Worm (Caenorhabditis elegans) whole organism, L1 larva: Measurements from ENCODE around the gene farl-11.

ENCODE experiments used
- C34B4.2 ChIP-seq: sonication (generic microtip); optimal IDR thresholded peaks from 2 replicates; lab custom pipeline; 2017; ENCODE audit warnings: mild to moderate bottlenecking, missing genetic modification characterization, missing compliant biosample characterization
- Y116A8C.19 ChIP-seq: sonication (generic microtip); optimal IDR thresholded peaks from 2 replicates; lab custom pipeline; 2016; ENCODE audit warnings: missing compliant biosample characterization, missing genetic modification characterization, borderline replicate concordance
- aha-1 ChIP-seq: fragments of 150-350 bp; optimal IDR thresholded peaks from 2 replicates; lab custom pipeline; 2014; ENCODE audit warnings: missing biosample characterization, missing genetic modification characterization
- alr-1 ChIP-seq: fragments of 200-800 bp; sonication (Bioruptor generic); optimal IDR thresholded peaks from 2 replicates; lab custom pipeline; 2018; ENCODE audit warnings: borderline replicate concordance, mild to moderate bottlenecking, missing genetic modification characterization, missing compliant biosample characterization
- aly-2 ChIP-seq: fragments of 150-350 bp; optimal IDR thresholded peaks from 2 replicates; lab custom pipeline; 2014; ENCODE audit warnings: missing biosample characterization, missing genetic modification characterization
- ceh-63 ChIP-seq: fragments of 200-800 bp; sonication (Bioruptor generic); optimal IDR thresholded peaks from 2 replicates; lab custom pipeline; 2018; ENCODE audit warnings: mild to moderate bottlenecking, missing genetic modification characterization, missing compliant biosample characterization
- ceh-8 ChIP-seq: fragments of 200-800 bp; sonication (Bioruptor generic); optimal IDR thresholded peaks from 2 replicates; lab custom pipeline; 2018; ENCODE audit warnings: mild to moderate bottlenecking, missing genetic modification characterization, moderate library complexity, missing compliant biosample characterization
- ceh-88 ChIP-seq: fragments of 200-800 bp; sonication (Bioruptor generic); IDR thresholded peaks from 2 replicates; pipeline ENCODE4 v1.3.6; 2022; ENCODE audit warnings: missing genetic modification characterization, missing compliant biosample characterization
- ces-1 ChIP-seq: fragments of 150-350 bp; optimal IDR thresholded peaks from 2 replicates; lab custom pipeline; 2014; ENCODE audit warnings: missing biosample characterization, missing genetic modification reagents, missing genetic modification characterization
- dpl-1 ChIP-seq, 3 experiments: fragments of 150-350 bp in 2 of 3; sonication (generic microtip) in 1 of 3; optimal IDR thresholded peaks; 2 replicates each; lab custom pipeline; 2014 to 2017; ENCODE audit warnings: missing biosample characterization in 3 of 3, missing genetic modification characterization in 3 of 3, missing genetic modification reagents in 3 of 3
- efl-1 ChIP-seq, 4 experiments: fragments of 150-350 bp; optimal IDR thresholded peaks in 3 of 4; peaks in 1 of 4; 1 replicate in 1 of 4; 2 replicates in 3 of 4; lab custom pipeline; 2014; ENCODE audit warnings: missing biosample characterization in 2 of 4, missing genetic modification characterization in 2 of 4, missing genetic modification reagents in 2 of 4
- efl-3 ChIP-seq: fragments of 200-800 bp; sonication (Bioruptor generic); optimal IDR thresholded peaks from 2 replicates; lab custom pipeline; 2018; ENCODE audit warnings: mild to moderate bottlenecking, missing genetic modification characterization, missing compliant biosample characterization
- egl-27 ChIP-seq, 2 experiments: fragments of 150-350 bp in 1 of 2; sonication (generic microtip); optimal IDR thresholded peaks; 3 replicates each; lab custom pipeline; 2017 to 2018; ENCODE audit warnings: missing biosample characterization in 2 of 2, missing genetic modification characterization in 2 of 2, missing genetic modification reagents in 2 of 2
- elt-3 ChIP-seq, 6 experiments: fragments of 150-350 bp in 1 of 6; sonication (generic microtip); optimal IDR thresholded peaks; 2 replicates each; lab custom pipeline; 2017 to 2018; ENCODE audit warnings: missing biosample characterization in 6 of 6, missing genetic modification characterization in 6 of 6, inconsistent platforms in 1 of 6
- ets-5 ChIP-seq: fragments of 200-800 bp; sonication (Bioruptor generic); IDR thresholded peaks from 2 replicates; pipeline ENCODE4 v1.3.6; 2022; ENCODE audit warnings: missing genetic modification characterization, missing compliant biosample characterization
- fkh-4 ChIP-seq: sonication (generic microtip); optimal IDR thresholded peaks from 2 replicates; lab custom pipeline; 2016; ENCODE audit warnings: missing compliant biosample characterization, missing genetic modification characterization, borderline replicate concordance
- fos-1 ChIP-seq: fragments of 150-350 bp; optimal IDR thresholded peaks from 2 replicates; lab custom pipeline; 2014; ENCODE audit warnings: missing biosample characterization, missing genetic modification characterization
- grh-1 ChIP-seq: fragments of 200-800 bp; sonication (Bioruptor generic); IDR thresholded peaks from 2 replicates; pipeline ENCODE4 v1.3.6; 2022; ENCODE audit warnings: missing genetic modification reagents, missing genetic modification characterization, missing compliant biosample characterization
- hlh-17 ChIP-seq: fragments of 200-800 bp; sonication (Bioruptor generic); optimal IDR thresholded peaks from 2 replicates; lab custom pipeline; 2018; ENCODE audit warnings: missing genetic modification characterization, mild to moderate bottlenecking, missing compliant biosample characterization, moderate library complexity, borderline replicate concordance
- hlh-4 ChIP-seq: sonication (generic microtip); optimal IDR thresholded peaks from 2 replicates; lab custom pipeline; 2016; ENCODE audit warnings: mild to moderate bottlenecking, missing genetic modification characterization, missing compliant biosample characterization
- jun-1 ChIP-seq: fragments of 150-350 bp; optimal IDR thresholded peaks from 2 replicates; lab custom pipeline; 2014; ENCODE audit warnings: missing biosample characterization, missing genetic modification reagents, missing genetic modification characterization
- lin-13 ChIP-seq: fragments of 150-350 bp; optimal IDR thresholded peaks from 2 replicates; lab custom pipeline; 2014; ENCODE audit warnings: missing biosample characterization, missing genetic modification reagents, missing genetic modification characterization
- lin-14 ChIP-seq: fragments of 200-800 bp; sonication (Bioruptor generic); optimal IDR thresholded peaks from 2 replicates; lab custom pipeline; 2018; ENCODE audit warnings: mild to moderate bottlenecking, missing genetic modification characterization, moderate library complexity, missing compliant biosample characterization
- lin-35 ChIP-seq, 2 experiments: fragments of 150-350 bp; optimal IDR thresholded peaks; 2 replicates each; lab custom pipeline; 2014; ENCODE audit warnings: missing biosample characterization in 2 of 2, missing genetic modification characterization in 2 of 2, missing genetic modification reagents in 2 of 2
- lin-39 ChIP-seq: fragments of 150-350 bp; optimal IDR thresholded peaks from 2 replicates; lab custom pipeline; 2014; ENCODE audit warnings: missing biosample characterization, missing genetic modification reagents, missing genetic modification characterization
- mef-2 ChIP-seq: fragments of 150-350 bp; optimal IDR thresholded peaks from 2 replicates; lab custom pipeline; 2014; ENCODE audit warnings: missing biosample characterization, missing genetic modification characterization
- nhr-11 ChIP-seq: fragments of 150-350 bp; optimal IDR thresholded peaks from 2 replicates; lab custom pipeline; 2014; ENCODE audit warnings: missing biosample characterization, missing genetic modification characterization
- nhr-12 ChIP-seq: sonication (generic microtip); optimal IDR thresholded peaks from 2 replicates; lab custom pipeline; 2017; ENCODE audit warnings: missing biosample characterization, missing genetic modification characterization
- nhr-19 ChIP-seq: fragments of 200-800 bp; sonication (Bioruptor generic); conservative IDR thresholded peaks from 2 replicates; pipeline ENCODE4 v1.3.6; 2022; ENCODE audit warnings: missing genetic modification characterization, missing compliant biosample characterization
- nhr-20 ChIP-seq: sonication (generic microtip); optimal IDR thresholded peaks from 2 replicates; lab custom pipeline; 2016; ENCODE audit warnings: mild to moderate bottlenecking, missing genetic modification characterization, missing compliant biosample characterization
- nhr-237 ChIP-seq: fragments of 150-350 bp; optimal IDR thresholded peaks from 2 replicates; lab custom pipeline; 2014; ENCODE audit warnings: missing biosample characterization, missing genetic modification characterization
- nhr-28 ChIP-seq: fragments of 150-350 bp; optimal IDR thresholded peaks from 2 replicates; lab custom pipeline; 2014; ENCODE audit warnings: missing biosample characterization, missing genetic modification characterization
- nhr-47 ChIP-seq: sonication (generic microtip); optimal IDR thresholded peaks from 2 replicates; lab custom pipeline; 2016; ENCODE audit warnings: mild to moderate bottlenecking, missing genetic modification characterization, moderate library complexity, missing compliant biosample characterization
- nhr-71 ChIP-seq: sonication (generic microtip); optimal IDR thresholded peaks from 2 replicates; lab custom pipeline; 2016; ENCODE audit warnings: mild to moderate bottlenecking, missing genetic modification characterization, moderate library complexity, missing compliant biosample characterization
- nhr-84 ChIP-seq: sonication (generic microtip); optimal IDR thresholded peaks from 2 replicates; lab custom pipeline; 2017; ENCODE audit warnings: missing biosample characterization, missing genetic modification characterization
- nhr-85 ChIP-seq: sonication (generic microtip); peaks from one replicate; lab custom pipeline; 2016; ENCODE audit warnings: missing genetic modification characterization, inconsistent platforms, missing compliant biosample characterization
- pax-3 ChIP-seq: fragments of 200-800 bp; sonication (Bioruptor generic); optimal IDR thresholded peaks from 2 replicates; lab custom pipeline; 2018; ENCODE audit warnings: mild to moderate bottlenecking, missing genetic modification characterization, moderate library complexity, missing compliant biosample characterization
- pqm-1 ChIP-seq: sonication (generic microtip); optimal IDR thresholded peaks from 3 replicates; lab custom pipeline; 2017; ENCODE audit warnings: missing biosample characterization, missing genetic modification characterization
- rnt-1 ChIP-seq: sonication (generic microtip); optimal IDR thresholded peaks from 2 replicates; lab custom pipeline; 2016; ENCODE audit warnings: mild to moderate bottlenecking, missing genetic modification characterization, moderate library complexity, missing compliant biosample characterization
- snpc-4 ChIP-seq: fragments of 150-350 bp; optimal IDR thresholded peaks from 2 replicates; lab custom pipeline; 2014; ENCODE audit warnings: missing biosample characterization, missing genetic modification characterization
- sox-4 ChIP-seq: sonication (generic microtip); optimal IDR thresholded peaks from 2 replicates; lab custom pipeline; 2016; ENCODE audit warnings: missing genetic modification characterization, missing compliant biosample characterization
- sptf-1 ChIP-seq: fragments of 150-350 bp; optimal IDR thresholded peaks from 2 replicates; lab custom pipeline; 2014; ENCODE audit warnings: missing biosample characterization, missing genetic modification characterization
- sup-37 ChIP-seq: fragments of 200-800 bp; sonication (Bioruptor generic); optimal IDR thresholded peaks from 2 replicates; lab custom pipeline; 2018; ENCODE audit warnings: mild to moderate bottlenecking, missing genetic modification characterization, missing compliant biosample characterization
- tbx-2 ChIP-seq: sonication (generic microtip); optimal IDR thresholded peaks from 2 replicates; lab custom pipeline; 2016; ENCODE audit warnings: missing genetic modification characterization, missing compliant biosample characterization
- tlp-1 ChIP-seq: fragments of 150-350 bp; optimal IDR thresholded peaks from 2 replicates; lab custom pipeline; 2014; ENCODE audit warnings: missing biosample characterization, missing genetic modification characterization
- unc-130 ChIP-seq: fragments of 150-350 bp; optimal IDR thresholded peaks from 2 replicates; lab custom pipeline; 2017; ENCODE audit warnings: missing biosample characterization, missing genetic modification characterization, inconsistent platforms
- unc-30 ChIP-seq: sonication (generic microtip); optimal IDR thresholded peaks from 2 replicates; lab custom pipeline; 2017; ENCODE audit warnings: missing biosample characterization, missing genetic modification characterization
- unc-62 ChIP-seq: fragments of 150-350 bp; optimal IDR thresholded peaks from 2 replicates; lab custom pipeline; 2014; ENCODE audit warnings: missing biosample characterization, missing genetic modification reagents, missing genetic modification characterization
- unc-98 ChIP-seq: fragments of 200-800 bp; sonication (Bioruptor generic); IDR thresholded peaks from 2 replicates; pipeline ENCODE4 v1.3.6; 2022; ENCODE audit warnings: missing genetic modification characterization, missing compliant biosample characterization
- zag-1 ChIP-seq: fragments of 150-350 bp; optimal IDR thresholded peaks from 2 replicates; lab custom pipeline; 2014; ENCODE audit warnings: missing biosample characterization, missing genetic modification characterization
- zip-4 ChIP-seq: fragments of 200-800 bp; sonication (Bioruptor generic); optimal IDR thresholded peaks from 2 replicates; lab custom pipeline; 2018; ENCODE audit warnings: mild to moderate bottlenecking, missing genetic modification characterization, moderate library complexity, missing compliant biosample characterization

The farl-11 gene

DNA sequence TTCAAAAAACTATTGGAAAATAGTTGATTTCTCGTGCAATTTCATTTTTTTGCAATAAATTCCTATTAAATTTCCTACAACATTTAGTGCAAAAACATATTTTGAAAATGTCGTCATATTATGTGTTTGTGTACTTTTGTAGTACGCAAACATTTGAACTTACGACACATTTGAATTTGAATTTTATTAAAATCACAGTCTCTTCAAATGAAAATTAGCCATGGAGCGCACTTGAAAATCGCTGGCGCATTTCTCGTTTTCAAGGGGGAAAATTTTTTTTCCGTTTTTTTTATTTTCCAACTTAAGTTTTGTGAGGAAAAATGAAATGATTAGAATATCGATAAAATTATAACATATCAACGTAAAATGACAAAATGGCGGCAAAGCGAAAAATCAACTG, 42.7 kb upstream of the farl-11 start (continued):
- TF ChIP-seq sptf-1 (tag; lab: Kevin White, UChicago) = no peak
- TF ChIP-seq Y116A8C.19 = no peak
- peak; percentile 30; the same call in 1 of the 2 replicates for TF ChIP-seq nhr-19 (GFP tag; lab: Robert Waterston, UW)
- no peak for TF ChIP-seq nhr-237 (tag; lab: Kevin White, UChicago)
- TF ChIP-seq unc-130 (tag; lab: Kevin White, UChicago) = no peak
- TF ChIP-seq efl-3 (GFP tag; lab: Kevin White, UChicago) = no peak
- no peak for TF ChIP-seq unc-62
- TF ChIP-seq unc-30 (tag; lab: Kevin White, UChicago) = no peak

- TF ChIP-seq efl-3 (GFP tag; lab: Kevin White, UChicago) (no peak), sptf-1 (tag; lab: Kevin White, UChicago) (no peak), C34B4.2 (tag; lab: Kevin White, UChicago) (no peak), jun-1 (tag; lab: Kevin White, UChicago) (no peak), lin-13 (no peak), nhr-84 (tag; lab: Kevin White, UChicago) (no peak), rnt-1 (tag; lab: Kevin White, UChicago) (no peak), tbx-2 (tag; lab: Kevin White, UChicago) (no peak), lin-14 (GFP tag; lab: Kevin White, UChicago) (no peak), pax-3 (tag; lab: Kevin White, UChicago) (peak; percentile 73), efl-1 (optimal IDR thresholded peaks at IDR 0.05; lab: Kevin White, UChicago) (no peak), efl-1 (GFP tag; optimal IDR thresholded peaks at IDR 0.05 in 1 of 2; lab: Kevin White, UChicago) (peak in 1 of 2 experiments; percentile 67), snpc-4 (tag; lab: Kevin White, UChicago) (no peak), nhr-11 (no peak), aha-1 (tag; lab: Kevin White, UChicago) (no peak), grh-1 (no peak), nhr-71 (no peak), fkh-4 (tag; lab: Kevin White, UChicago) (no peak), mef-2 (no peak), aly-2 (tag; lab: Kevin White, UChicago) (no peak), nhr-20 (tag; lab: Kevin White, UChicago) (no peak), sox-4 (tag; lab: Kevin White, UChicago) (peak; percentile 17), nhr-12 (tag; lab: Kevin White, UChicago) (no peak), tlp-1 (tag; lab: Kevin White, UChicago) (no peak), nhr-237 (tag; lab: Kevin White, UChicago) (no peak), egl-27 (tag; optimal IDR thresholded peaks at IDR 0.05; lab: Kevin White, UChicago) (no peak), alr-1 (tag; lab: Kevin White, UChicago) (no peak), zip-4 (no peak), ceh-8 (GFP tag; lab: Kevin White, UChicago) (peak; percentile 8), hlh-17 (GFP tag; lab: Kevin White, UChicago) (no peak), fos-1 (no peak), ceh-88 (GFP tag; lab: Robert Waterston, UW) (no peak), dpl-1 (GFP tag; optimal IDR thresholded peaks at IDR 0.05; lab: Kevin White, UChicago) (no peak), ceh-63 (GFP tag; lab: Kevin White, UChicago) (no peak), elt-3 (tag; optimal IDR thresholded peaks at IDR 0.05; lab: Kevin White, UChicago) (no peak), zag-1 (no peak), ets-5 (GFP tag; lab: Robert Waterston, UW) (no peak), pqm-1 (no peak), sup-37 (no peak), ces-1 (GFP tag; lab: Kevin White, UChicago) (no peak), nhr-19 (GFP tag; lab: Robert Waterston, UW) (no peak), lin-35 (GFP tag; optimal IDR thresholded peaks at IDR 0.05; lab: Kevin White, UChicago) (no peak), nhr-28 (tag; lab: Kevin White, UChicago) (no peak), lin-39 (no peak), nhr-85 (tag; lab: Kevin White, UChicago) (no peak), nhr-47 (peak; percentile 30), hlh-4 (tag; lab: Kevin White, UChicago) (no peak), unc-98 (GFP tag; lab: Robert Waterston, UW) (no peak)
Measured at ce11 chrII:7146240-7146639, 41.4 kb upstream of the farl-11 start.
